Worm (Caenorhabditis elegans): Measurements from ENCODE around the gene C49F5.13.

The C49F5.13 gene

ce11 chrX:11937343-11937935 lies 23.8 kb upstream of the C49F5.13 start (continued):
- peak; percentile 65 for TF ChIP-seq C08G9.2 (tag; optimal IDR thresholded peaks at IDR 0.05)
- TF ChIP-seq fkh-6 (tag; optimal IDR thresholded peaks at IDR 0.05), result peak; percentile 57
- peak; percentile 1 for TF ChIP-seq T23F11.4 (GFP tag; optimal IDR thresholded peaks at IDR 0.05)
- peak; percentile 13 for TF ChIP-seq ceh-22 (tag; optimal IDR thresholded peaks at IDR 0.05)
- no peak for TF ChIP-seq C38D4.7 (GFP tag; optimal IDR thresholded peaks at IDR 0.05)
- TF ChIP-seq sdc-2 (tag; optimal IDR thresholded peaks at IDR 0.05), result peak; percentile 99
- TF ChIP-seq tbx-7 (tag; optimal IDR thresholded peaks at IDR 0.05), result peak; percentile 50
- peak; percentile 58 for TF ChIP-seq lim-6 (tag; optimal IDR thresholded peaks at IDR 0.05)
- peak; percentile 94 for TF ChIP-seq rnt-1 (tag; optimal IDR thresholded peaks at IDR 0.05)
- TF ChIP-seq gmeb-2 (tag; optimal IDR thresholded peaks at IDR 0.05), result peak; percentile 66
- TF ChIP-seq ceh-31 (tag; optimal IDR thresholded peaks at IDR 0.05), result peak; percentile 92
- TF ChIP-seq che-1 (tag; optimal IDR thresholded peaks at IDR 0.05), result peak; percentile 41
- TF ChIP-seq fkh-10 (GFP tag; optimal IDR thresholded peaks at IDR 0.05), result peak; percentile 57
- peak; percentile 18 for TF ChIP-seq ets-4 (tag; optimal IDR thresholded peaks at IDR 0.05)
- TF ChIP-seq K02D7.2 (tag; optimal IDR thresholded peaks at IDR 0.05), result no peak
- no peak for TF ChIP-seq ceh-24 (tag; optimal IDR thresholded peaks at IDR 0.05)
- peak; percentile 81 for TF ChIP-seq ref-2 (tag; optimal IDR thresholded peaks at IDR 0.05)

DNA sequence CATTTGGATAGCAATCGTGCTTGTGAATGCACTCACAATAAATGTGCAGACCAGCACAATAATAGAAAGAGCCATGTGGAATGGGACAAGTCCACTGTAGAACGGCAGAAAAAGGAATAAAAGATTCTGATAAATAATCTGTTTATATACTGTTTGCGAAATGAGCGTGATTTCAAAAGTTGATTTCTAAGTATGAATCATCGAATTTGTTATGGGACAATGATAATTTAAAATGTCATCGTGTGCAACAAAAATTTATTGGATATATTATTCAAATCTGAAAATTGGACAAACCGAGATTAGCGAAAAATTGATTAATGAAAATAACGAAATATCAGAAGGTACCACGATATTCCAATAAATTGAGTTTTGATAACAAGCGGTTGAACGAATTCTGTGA lies 22.4 kb upstream of the C49F5.13 start, which contains the start of gene F55G7.5:
Gene F55G7.5 (minus strand): TSS at position 101 of the 400 bp plus-strand sequence.
- TF ChIP-seq odd-2 (tag; optimal IDR thresholded peaks at IDR 0.05) (no peak), lin-11 (tag; optimal IDR thresholded peaks at IDR 0.05) (no peak), gmeb-2 (tag; optimal IDR thresholded peaks at IDR 0.05) (no peak), ceh-45 (GFP tag; IDR thresholded peaks at IDR 0.05) (no peak), dmd-4 (tag; optimal IDR thresholded peaks at IDR 0.05; ENCODE audit: borderline replicate concordance) (no peak), ceh-9 (tag; optimal IDR thresholded peaks at IDR 0.05) (no peak), unc-55 (GFP tag; optimal IDR thresholded peaks at IDR 0.05) (no peak)

DNA sequence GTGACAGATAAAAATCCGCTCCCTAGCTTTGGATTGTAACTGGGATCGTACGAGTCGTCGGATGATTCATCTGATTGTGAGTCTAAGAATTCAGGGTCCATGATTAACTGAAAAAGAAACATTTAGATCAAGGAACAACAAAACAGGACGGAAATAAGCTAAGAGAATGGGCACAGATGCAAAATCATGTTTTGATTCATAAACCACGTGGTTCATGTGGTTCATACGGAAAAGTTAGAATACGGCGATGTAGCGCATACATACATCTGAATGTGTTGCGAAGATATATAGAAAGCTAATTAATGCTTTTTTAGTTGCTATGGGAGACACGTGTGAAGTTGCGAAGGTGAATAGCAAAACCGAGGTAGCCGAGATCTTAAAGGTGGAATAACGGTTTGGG lies 19.3 kb upstream of the C49F5.13 start, which contains the start of gene F55G7.3:
Gene F55G7.3 (minus strand): TSS at position 101 of the 400 bp plus-strand sequence.
- no peak for TF ChIP-seq hlh-13 (GFP tag; optimal IDR thresholded peaks at IDR 0.05)
- no peak for TF ChIP-seq K02D7.2 (tag; optimal IDR thresholded peaks at IDR 0.05)
- TF ChIP-seq pax-1 (tag; optimal IDR thresholded peaks at IDR 0.05), result no peak
- TF ChIP-seq ama-1 (optimal IDR thresholded peaks at IDR 0.05), result no peak
- TF ChIP-seq pqm-1 (tag; optimal IDR thresholded peaks at IDR 0.05), result no peak
- TF ChIP-seq ceh-45 (GFP tag; IDR thresholded peaks at IDR 0.05), result no peak
- TF ChIP-seq npax-4 (tag; optimal IDR thresholded peaks at IDR 0.05), result no peak
- no peak for TF ChIP-seq eyg-1 (tag; optimal IDR thresholded peaks at IDR 0.05)
- TF ChIP-seq pag-3 (tag; optimal IDR thresholded peaks at IDR 0.05; ENCODE audit: borderline replicate concordance), result no peak
- TF ChIP-seq ceh-24 (tag; optimal IDR thresholded peaks at IDR 0.05), result no peak
- no peak for TF ChIP-seq lin-11 (tag; optimal IDR thresholded peaks at IDR 0.05)
- no peak for TF ChIP-seq F13H6.1 (tag; optimal IDR thresholded peaks at IDR 0.05)
- TF ChIP-seq zip-5 (tag; optimal IDR thresholded peaks at IDR 0.05), result no peak
- TF ChIP-seq mec-3 (tag; optimal IDR thresholded peaks at IDR 0.05; ENCODE audit: borderline replicate concordance), result no peak
- no peak for TF ChIP-seq T23F11.4 (GFP tag; optimal IDR thresholded peaks at IDR 0.05)
- TF ChIP-seq elt-4 (tag; optimal IDR thresholded peaks at IDR 0.05), result no peak
- TF ChIP-seq ceh-9 (tag; optimal IDR thresholded peaks at IDR 0.05), result no peak
- no peak for TF ChIP-seq tbx-7 (tag; optimal IDR thresholded peaks at IDR 0.05)

ce11 chrX:11946788-11947463 lies 14.3 kb upstream of the C49F5.13 start, which contains the start of gene nfya-1:
Gene nfya-1, minus strand, starts transcription at chrX:11946838.
- TF ChIP-seq unc-42 (tag; optimal IDR thresholded peaks at IDR 0.05), result peak; percentile 3
- TF ChIP-seq hlh-8 (tag; optimal IDR thresholded peaks at IDR 0.05), result no peak
- TF ChIP-seq sdc-2 (tag; optimal IDR thresholded peaks at IDR 0.05), result peak; percentile 71
- peak; percentile 37 for TF ChIP-seq ceh-31 (tag; optimal IDR thresholded peaks at IDR 0.05)
- peak; percentile 84 for TF ChIP-seq ceh-48 (tag; optimal IDR thresholded peaks at IDR 0.05)
- TF ChIP-seq tbx-2 (tag; optimal IDR thresholded peaks at IDR 0.05), result peak; percentile 1
- peak; percentile 30 for TF ChIP-seq rnt-1 (tag; optimal IDR thresholded peaks at IDR 0.05)
- TF ChIP-seq fax-1 (tag; optimal IDR thresholded peaks at IDR 0.05), result no peak

All from whole organism, late embryonic.